Worm (Caenorhabditis elegans) whole organism, late embryonic: ENCODE measurements around the gene lpr-4.

Experiments used
- C08G9.2 ChIP-seq: sonication (generic microtip); optimal IDR thresholded peaks from 2 replicates; lab custom pipeline; 2016; ENCODE audit warnings: mild to moderate bottlenecking, missing genetic modification characterization, moderate library complexity, missing compliant biosample characterization
- C38D4.7 ChIP-seq: fragments of 200-800 bp; sonication (Bioruptor generic); optimal IDR thresholded peaks from 2 replicates; lab custom pipeline; 2018; ENCODE audit warnings: mild to moderate bottlenecking, missing genetic modification characterization, moderate library complexity, missing compliant biosample characterization
- F13H6.1 ChIP-seq: sonication (generic microtip); optimal IDR thresholded peaks from 2 replicates; lab custom pipeline; 2016; ENCODE audit warnings: missing genetic modification characterization, missing compliant biosample characterization
- K02D7.2 ChIP-seq: sonication (generic microtip); optimal IDR thresholded peaks from 2 replicates; lab custom pipeline; 2017; ENCODE audit warnings: mild to moderate bottlenecking, missing genetic modification characterization, missing compliant biosample characterization
- K09A11.1 ChIP-seq: sonication (generic microtip); optimal IDR thresholded peaks from 2 replicates; lab custom pipeline; 2017; ENCODE audit warnings: antibody characterized with exemption, mild to moderate bottlenecking, missing genetic modification characterization, missing compliant biosample characterization; ENCODE audit not compliant: insufficient read depth
- Y22D7AL.16 ChIP-seq: sonication (generic microtip); optimal IDR thresholded peaks from 2 replicates; lab custom pipeline; 2016; ENCODE audit warnings: missing genetic modification characterization, missing compliant biosample characterization
- ahr-1 ChIP-seq: sonication (generic microtip); optimal IDR thresholded peaks from 2 replicates; lab custom pipeline; 2016; ENCODE audit warnings: missing genetic modification characterization, missing compliant biosample characterization
- ama-1 ChIP-seq: fragments of 150-350 bp; optimal IDR thresholded peaks from 2 replicates; lab custom pipeline; 2014
- ceh-14 ChIP-seq: sonication (generic microtip); optimal IDR thresholded peaks from 2 replicates; lab custom pipeline; 2016; ENCODE audit warnings: missing genotype, missing genetic modification characterization, missing compliant biosample characterization
- ceh-18 ChIP-seq: sonication (generic microtip); optimal IDR thresholded peaks from 2 replicates; lab custom pipeline; 2016; ENCODE audit warnings: missing genetic modification characterization, missing compliant biosample characterization
- ceh-19 ChIP-seq: fragments of 200-800 bp; sonication (Bioruptor generic); optimal IDR thresholded peaks from 2 replicates; lab custom pipeline; 2018; ENCODE audit warnings: mild to moderate bottlenecking, missing genetic modification characterization, missing compliant biosample characterization
- ceh-2 ChIP-seq: sonication (generic microtip); optimal IDR thresholded peaks from 2 replicates; lab custom pipeline; 2016; ENCODE audit warnings: missing genotype, missing genetic modification characterization, missing compliant biosample characterization
- ceh-22 ChIP-seq: sonication (generic microtip); optimal IDR thresholded peaks from 2 replicates; lab custom pipeline; 2017; ENCODE audit warnings: missing biosample characterization, missing genetic modification characterization
- ceh-24 ChIP-seq: sonication (generic microtip); optimal IDR thresholded peaks from 2 replicates; lab custom pipeline; 2016; ENCODE audit warnings: mild to moderate bottlenecking, missing genetic modification characterization, missing compliant biosample characterization
- ceh-30 ChIP-seq: fragments of 150-350 bp; optimal IDR thresholded peaks from 2 replicates; lab custom pipeline; 2014; ENCODE audit warnings: missing biosample characterization, missing genetic modification characterization
- ceh-48 ChIP-seq: sonication (generic microtip); optimal IDR thresholded peaks from 2 replicates; lab custom pipeline; 2016; ENCODE audit warnings: missing genetic modification characterization, inconsistent platforms, missing compliant biosample characterization
- che-1 ChIP-seq: sonication (generic microtip); optimal IDR thresholded peaks from 2 replicates; lab custom pipeline; 2016; ENCODE audit warnings: mild to moderate bottlenecking, missing genetic modification characterization, missing compliant biosample characterization
- dmd-4 ChIP-seq: sonication (generic microtip); optimal IDR thresholded peaks from 2 replicates; lab custom pipeline; 2016; ENCODE audit warnings: borderline replicate concordance, missing genetic modification characterization, missing compliant biosample characterization
- elt-2 ChIP-seq: sonication (generic microtip); optimal IDR thresholded peaks from 2 replicates; lab custom pipeline; 2016; ENCODE audit warnings: missing genetic modification reagents, missing genetic modification characterization, missing compliant biosample characterization
- elt-4 ChIP-seq: sonication (generic microtip); optimal IDR thresholded peaks from 2 replicates; lab custom pipeline; 2016; ENCODE audit warnings: missing genetic modification characterization, missing compliant biosample characterization
- ets-4 ChIP-seq: sonication (generic microtip); optimal IDR thresholded peaks from 2 replicates; lab custom pipeline; 2016; ENCODE audit warnings: missing genetic modification characterization, missing compliant biosample characterization
- fax-1 ChIP-seq: sonication (generic microtip); optimal IDR thresholded peaks from 2 replicates; lab custom pipeline; 2016; ENCODE audit warnings: missing genotype, missing genetic modification characterization, missing compliant biosample characterization
- fkh-10 ChIP-seq: fragments of 150-350 bp; optimal IDR thresholded peaks from 2 replicates; lab custom pipeline; 2014; ENCODE audit warnings: missing biosample characterization, missing genetic modification reagents, missing genetic modification characterization
- fkh-6 ChIP-seq: sonication (generic microtip); optimal IDR thresholded peaks from 2 replicates; lab custom pipeline; 2016; ENCODE audit warnings: missing genetic modification characterization, missing compliant biosample characterization
- gmeb-2 ChIP-seq: sonication (generic microtip); optimal IDR thresholded peaks from 2 replicates; lab custom pipeline; 2016; ENCODE audit warnings: missing genetic modification characterization, inconsistent platforms, missing compliant biosample characterization
- hlh-15 ChIP-seq: sonication (generic microtip); optimal IDR thresholded peaks from 2 replicates; lab custom pipeline; 2016; ENCODE audit warnings: missing genetic modification characterization, missing compliant biosample characterization
- lim-6 ChIP-seq: sonication (generic microtip); optimal IDR thresholded peaks from 2 replicates; lab custom pipeline; 2016; ENCODE audit warnings: missing genetic modification characterization, missing compliant biosample characterization
- lin-11 ChIP-seq: fragments of 200-800 bp; sonication (Bioruptor generic); optimal IDR thresholded peaks from 2 replicates; lab custom pipeline; 2018; ENCODE audit warnings: mild to moderate bottlenecking, missing genetic modification characterization, missing compliant biosample characterization
- madf-2 ChIP-seq: sonication (generic microtip); optimal IDR thresholded peaks from 2 replicates; lab custom pipeline; 2017; ENCODE audit warnings: missing genetic modification characterization, missing compliant biosample characterization
- mec-3 ChIP-seq: sonication (generic microtip); optimal IDR thresholded peaks from 2 replicates; lab custom pipeline; 2016; ENCODE audit warnings: borderline replicate concordance, missing genetic modification characterization, missing compliant biosample characterization
- nfya-1 ChIP-seq: sonication (generic microtip); optimal IDR thresholded peaks from 2 replicates; lab custom pipeline; 2017; ENCODE audit warnings: missing genetic modification characterization, mild to moderate bottlenecking, missing compliant biosample characterization, antibody characterized with exemption, moderate library complexity
- nhr-11 ChIP-seq: fragments of 150-350 bp; optimal IDR thresholded peaks from 2 replicates; lab custom pipeline; 2014; ENCODE audit warnings: missing biosample characterization, missing genetic modification characterization
- nhr-232 ChIP-seq: sonication (generic microtip); optimal IDR thresholded peaks from 2 replicates; lab custom pipeline; 2016; ENCODE audit warnings: missing genetic modification characterization, missing compliant biosample characterization
- odd-2 ChIP-seq: sonication (generic microtip); optimal IDR thresholded peaks from 2 replicates; lab custom pipeline; 2017; ENCODE audit warnings: antibody characterized with exemption, mild to moderate bottlenecking, missing genetic modification characterization, missing compliant biosample characterization
- pag-3 ChIP-seq: sonication (generic microtip); optimal IDR thresholded peaks from 2 replicates; lab custom pipeline; 2016; ENCODE audit warnings: missing compliant biosample characterization, missing genetic modification characterization, borderline replicate concordance
- pha-2 ChIP-seq: sonication (generic microtip); optimal IDR thresholded peaks from 2 replicates; lab custom pipeline; 2017; ENCODE audit warnings: mild to moderate bottlenecking, missing genetic modification characterization, missing compliant biosample characterization
- pha-4 ChIP-seq: fragments of 150-350 bp; optimal IDR thresholded peaks from 2 replicates; lab custom pipeline; 2018; ENCODE audit warnings: missing biosample characterization, missing genetic modification reagents, missing genetic modification characterization
- pqm-1 ChIP-seq: sonication (generic microtip); optimal IDR thresholded peaks from 2 replicates; lab custom pipeline; 2016; ENCODE audit warnings: missing genetic modification characterization, missing compliant biosample characterization
- pros-1 ChIP-seq: fragments of 150-350 bp; optimal IDR thresholded peaks from 2 replicates; lab custom pipeline; 2014; ENCODE audit warnings: missing biosample characterization, missing genetic modification reagents, missing genetic modification characterization
- ref-2 ChIP-seq: sonication (generic microtip); optimal IDR thresholded peaks from 2 replicates; lab custom pipeline; 2016; ENCODE audit warnings: missing genetic modification characterization, missing compliant biosample characterization
- rnt-1 ChIP-seq: sonication (generic microtip); optimal IDR thresholded peaks from 2 replicates; lab custom pipeline; 2016; ENCODE audit warnings: missing genetic modification characterization, missing compliant biosample characterization
- sdc-2 ChIP-seq: sonication (generic microtip); optimal IDR thresholded peaks from 2 replicates; lab custom pipeline; 2016; ENCODE audit warnings: missing genotype, missing genetic modification characterization, missing compliant biosample characterization
- sox-2 ChIP-seq: fragments of 200-800 bp; sonication (Bioruptor generic); IDR thresholded peaks from 2 replicates; pipeline ENCODE4 v1.3.6; 2022; ENCODE audit warnings: missing genetic modification reagents, missing genetic modification characterization, missing compliant biosample characterization
- sox-4 ChIP-seq: sonication (generic microtip); optimal IDR thresholded peaks from 2 replicates; lab custom pipeline; 2017; ENCODE audit warnings: mild to moderate bottlenecking, missing genetic modification characterization, inconsistent platforms, missing compliant biosample characterization
- syd-9 ChIP-seq: sonication (generic microtip); optimal IDR thresholded peaks from 2 replicates; lab custom pipeline; 2016; ENCODE audit warnings: mild to moderate bottlenecking, missing genetic modification characterization, moderate library complexity, missing compliant biosample characterization
- tbx-2 ChIP-seq: sonication (generic microtip); optimal IDR thresholded peaks from 2 replicates; lab custom pipeline; 2016; ENCODE audit warnings: missing genetic modification characterization, missing compliant biosample characterization
- tbx-7 ChIP-seq: sonication (generic microtip); optimal IDR thresholded peaks from 2 replicates; lab custom pipeline; 2016; ENCODE audit warnings: missing genotype, missing genetic modification characterization, missing compliant biosample characterization
- ttx-3 ChIP-seq: sonication (generic microtip); optimal IDR thresholded peaks from 2 replicates; lab custom pipeline; 2016; ENCODE audit warnings: missing genetic modification reagents, missing genetic modification characterization, missing compliant biosample characterization
- unc-3 ChIP-seq, 2 experiments: fragments of 200-800 bp in 1 of 2; sonication (Bioruptor generic) in 1 of 2; sonication (generic microtip) in 1 of 2; conservative IDR thresholded peaks in 1 of 2; optimal IDR thresholded peaks in 1 of 2; 2 replicates each; pipeline versions ENCODE4 v1.3.6 to Lab custom; 2016 to 2022; ENCODE audit warnings: missing compliant biosample characterization in 2 of 2, missing genetic modification characterization in 2 of 2, missing genetic modification reagents in 1 of 2
- unc-42 ChIP-seq: sonication (generic microtip); optimal IDR thresholded peaks from 2 replicates; lab custom pipeline; 2016; ENCODE audit warnings: missing genotype, missing genetic modification characterization, missing compliant biosample characterization
- unc-86 ChIP-seq: sonication (generic microtip); optimal IDR thresholded peaks from 2 replicates; lab custom pipeline; 2016; ENCODE audit warnings: missing genetic modification characterization, missing compliant biosample characterization
- zip-5 ChIP-seq: sonication (generic microtip); optimal IDR thresholded peaks from 2 replicates; lab custom pipeline; 2016; ENCODE audit warnings: missing genetic modification characterization, missing compliant biosample characterization
- ztf-16 ChIP-seq: sonication (generic microtip); optimal IDR thresholded peaks from 2 replicates; lab custom pipeline; 2017; ENCODE audit warnings: missing genetic modification characterization, missing compliant biosample characterization

Gene lpr-4

ce11 chrX:11095480-11095879 lies 30.6 kb downstream of the lpr-4 start:
- TF ChIP-seq ceh-22 (tag; lab: Kevin White, UChicago) (no peak), lim-6 (peak; percentile 62), ceh-2 (tag; lab: Kevin White, UChicago) (peak; percentile 68), sox-2 (GFP tag; lab: Robert Waterston, UW) (peak; percentile 63), nfya-1 (tag; lab: Kevin White, UChicago) (peak; percentile 73), C08G9.2 (tag; lab: Kevin White, UChicago) (peak; percentile 64), elt-2 (peak; percentile 83), fkh-10 (GFP tag; lab: Kevin White, UChicago) (peak; percentile 56), syd-9 (tag; lab: Kevin White, UChicago) (peak; percentile 59), unc-86 (tag; lab: Kevin White, UChicago) (peak; percentile 74), F13H6.1 (tag; lab: Kevin White, UChicago) (peak; percentile 59), ref-2 (tag; lab: Kevin White, UChicago) (peak; percentile 84), ceh-18 (tag; lab: Kevin White, UChicago) (peak; percentile 76), elt-4 (tag; lab: Kevin White, UChicago) (peak; percentile 67), ceh-30 (tag; lab: Kevin White, UChicago) (no peak), K09A11.1 (peak; percentile 34), pha-4 (tag; lab: Kevin White, UChicago) (no peak), madf-2 (peak; percentile 71), pag-3 (tag; lab: Kevin White, UChicago) (no peak), ceh-48 (tag; lab: Kevin White, UChicago) (peak; percentile 62), ttx-3 (tag; lab: Kevin White, UChicago) (peak; percentile 73), hlh-15 (no peak), ztf-16 (tag; lab: Kevin White, UChicago) (peak; percentile 66), tbx-2 (tag; lab: Kevin White, UChicago) (peak; percentile 80), lin-11 (tag; lab: Kevin White, UChicago) (peak; percentile 53), che-1 (tag; lab: Kevin White, UChicago) (peak; percentile 78), K02D7.2 (tag; lab: Kevin White, UChicago) (peak; percentile 35), C38D4.7 (GFP tag; lab: Kevin White, UChicago) (peak; percentile 66), ets-4 (peak; percentile 22), mec-3 (tag; lab: Kevin White, UChicago) (peak; percentile 40), nhr-232 (tag; lab: Kevin White, UChicago) (peak; percentile 71), unc-3 (GFP tag; conservative IDR thresholded peaks at IDR 0.05; lab: Robert Waterston, UW) (peak; percentile 77), unc-3 (tag; optimal IDR thresholded peaks at IDR 0.05; lab: Kevin White, UChicago) (peak; percentile 55), pqm-1 (tag; lab: Kevin White, UChicago) (peak; percentile 47), odd-2 (tag; lab: Kevin White, UChicago) (no peak), nhr-11 (tag; lab: Kevin White, UChicago) (no peak), unc-42 (tag; lab: Kevin White, UChicago) (peak; percentile 68), pros-1 (tag; lab: Kevin White, UChicago) (no peak), rnt-1 (tag; lab: Kevin White, UChicago) (peak; percentile 78), ceh-19 (GFP tag; lab: Kevin White, UChicago) (peak; percentile 41), fax-1 (peak; percentile 56), Y22D7AL.16 (tag; lab: Kevin White, UChicago) (peak; percentile 19), ceh-24 (no peak), fkh-6 (tag; lab: Kevin White, UChicago) (peak; percentile 69), gmeb-2 (no peak), ahr-1 (tag; lab: Kevin White, UChicago) (peak; percentile 29), sdc-2 (tag; lab: Kevin White, UChicago) (peak; percentile 97), pha-2 (tag; lab: Kevin White, UChicago) (peak; percentile 65), zip-5 (tag; lab: Kevin White, UChicago) (no peak), ama-1 (no peak), dmd-4 (tag; lab: Kevin White, UChicago) (peak; percentile 61), ceh-14 (tag; lab: Kevin White, UChicago) (peak; percentile 37), sox-4 (tag; lab: Kevin White, UChicago) (peak; percentile 40), tbx-7 (tag; lab: Kevin White, UChicago) (peak; percentile 8)
